Worm (Caenorhabditis elegans) whole organism, late embryonic: ENCODE results near the gene set-4.

Experiments used
- C08G9.2 ChIP-seq: sonication (generic microtip); optimal IDR thresholded peaks from 2 replicates; lab custom pipeline; 2016; ENCODE audit warnings: mild to moderate bottlenecking, missing genetic modification characterization, moderate library complexity, missing compliant biosample characterization
- C38D4.7 ChIP-seq: fragments of 200-800 bp; sonication (Bioruptor generic); optimal IDR thresholded peaks from 2 replicates; lab custom pipeline; 2018; ENCODE audit warnings: mild to moderate bottlenecking, missing genetic modification characterization, moderate library complexity, missing compliant biosample characterization
- F13H6.1 ChIP-seq: sonication (generic microtip); optimal IDR thresholded peaks from 2 replicates; lab custom pipeline; 2016; ENCODE audit warnings: missing genetic modification characterization, missing compliant biosample characterization
- T23F11.4 ChIP-seq: fragments of 200-800 bp; sonication (Bioruptor generic); optimal IDR thresholded peaks from 2 replicates; lab custom pipeline; 2018; ENCODE audit warnings: mild to moderate bottlenecking, missing genetic modification characterization, missing compliant biosample characterization
- Y22D7AL.16 ChIP-seq: sonication (generic microtip); optimal IDR thresholded peaks from 2 replicates; lab custom pipeline; 2016; ENCODE audit warnings: missing genetic modification characterization, missing compliant biosample characterization
- ama-1 ChIP-seq: fragments of 150-350 bp; optimal IDR thresholded peaks from 2 replicates; lab custom pipeline; 2014
- ceh-14 ChIP-seq: sonication (generic microtip); optimal IDR thresholded peaks from 2 replicates; lab custom pipeline; 2016; ENCODE audit warnings: missing genotype, missing genetic modification characterization, missing compliant biosample characterization
- ceh-18 ChIP-seq: sonication (generic microtip); optimal IDR thresholded peaks from 2 replicates; lab custom pipeline; 2016; ENCODE audit warnings: missing genetic modification characterization, missing compliant biosample characterization
- ceh-19 ChIP-seq: fragments of 200-800 bp; sonication (Bioruptor generic); optimal IDR thresholded peaks from 2 replicates; lab custom pipeline; 2018; ENCODE audit warnings: mild to moderate bottlenecking, missing genetic modification characterization, missing compliant biosample characterization
- ceh-2 ChIP-seq: sonication (generic microtip); optimal IDR thresholded peaks from 2 replicates; lab custom pipeline; 2016; ENCODE audit warnings: missing genotype, missing genetic modification characterization, missing compliant biosample characterization
- ceh-22 ChIP-seq: sonication (generic microtip); optimal IDR thresholded peaks from 2 replicates; lab custom pipeline; 2017; ENCODE audit warnings: missing biosample characterization, missing genetic modification characterization
- ceh-24 ChIP-seq: sonication (generic microtip); optimal IDR thresholded peaks from 2 replicates; lab custom pipeline; 2016; ENCODE audit warnings: mild to moderate bottlenecking, missing genetic modification characterization, missing compliant biosample characterization
- ceh-30 ChIP-seq: fragments of 150-350 bp; optimal IDR thresholded peaks from 2 replicates; lab custom pipeline; 2014; ENCODE audit warnings: missing biosample characterization, missing genetic modification characterization
- ceh-31 ChIP-seq: sonication (generic microtip); optimal IDR thresholded peaks from 2 replicates; lab custom pipeline; 2016; ENCODE audit warnings: missing genetic modification characterization, missing compliant biosample characterization
- ceh-34 ChIP-seq: sonication (generic microtip); optimal IDR thresholded peaks from 2 replicates; lab custom pipeline; 2016; ENCODE audit warnings: mild to moderate bottlenecking, missing genetic modification characterization, missing compliant biosample characterization
- ceh-6 ChIP-seq: fragments of 200-800 bp; sonication (Bioruptor generic); optimal IDR thresholded peaks from 2 replicates; lab custom pipeline; 2018; ENCODE audit warnings: mild to moderate bottlenecking, missing genetic modification characterization, missing compliant biosample characterization
- che-1 ChIP-seq: sonication (generic microtip); optimal IDR thresholded peaks from 2 replicates; lab custom pipeline; 2016; ENCODE audit warnings: mild to moderate bottlenecking, missing genetic modification characterization, missing compliant biosample characterization
- dmd-4 ChIP-seq: sonication (generic microtip); optimal IDR thresholded peaks from 2 replicates; lab custom pipeline; 2016; ENCODE audit warnings: borderline replicate concordance, missing genetic modification characterization, missing compliant biosample characterization
- elt-2 ChIP-seq: sonication (generic microtip); optimal IDR thresholded peaks from 2 replicates; lab custom pipeline; 2016; ENCODE audit warnings: missing genetic modification reagents, missing genetic modification characterization, missing compliant biosample characterization
- ets-4 ChIP-seq: sonication (generic microtip); optimal IDR thresholded peaks from 2 replicates; lab custom pipeline; 2016; ENCODE audit warnings: missing genetic modification characterization, missing compliant biosample characterization
- eyg-1 ChIP-seq: sonication (generic microtip); optimal IDR thresholded peaks from 2 replicates; lab custom pipeline; 2016; ENCODE audit warnings: missing genotype, missing genetic modification characterization, missing compliant biosample characterization
- fax-1 ChIP-seq: sonication (generic microtip); optimal IDR thresholded peaks from 2 replicates; lab custom pipeline; 2016; ENCODE audit warnings: missing genotype, missing genetic modification characterization, missing compliant biosample characterization
- fkh-10 ChIP-seq: fragments of 150-350 bp; optimal IDR thresholded peaks from 2 replicates; lab custom pipeline; 2014; ENCODE audit warnings: missing biosample characterization, missing genetic modification reagents, missing genetic modification characterization
- fkh-6 ChIP-seq: sonication (generic microtip); optimal IDR thresholded peaks from 2 replicates; lab custom pipeline; 2016; ENCODE audit warnings: missing genetic modification characterization, missing compliant biosample characterization
- gmeb-2 ChIP-seq: sonication (generic microtip); optimal IDR thresholded peaks from 2 replicates; lab custom pipeline; 2016; ENCODE audit warnings: missing genetic modification characterization, inconsistent platforms, missing compliant biosample characterization
- hlh-15 ChIP-seq: sonication (generic microtip); optimal IDR thresholded peaks from 2 replicates; lab custom pipeline; 2016; ENCODE audit warnings: missing genetic modification characterization, missing compliant biosample characterization
- hlh-30 ChIP-seq: sonication (generic microtip); optimal IDR thresholded peaks from 2 replicates; lab custom pipeline; 2017; ENCODE audit warnings: antibody characterized with exemption, missing genetic modification characterization, missing compliant biosample characterization; ENCODE audit not compliant: insufficient read depth
- hlh-6 ChIP-seq: sonication (generic microtip); optimal IDR thresholded peaks from 2 replicates; lab custom pipeline; 2016; ENCODE audit warnings: missing genotype, missing genetic modification characterization, missing compliant biosample characterization
- hlh-8 ChIP-seq: sonication (generic microtip); optimal IDR thresholded peaks from 2 replicates; lab custom pipeline; 2016; ENCODE audit warnings: missing genotype, missing genetic modification characterization, missing compliant biosample characterization
- lin-11 ChIP-seq: fragments of 200-800 bp; sonication (Bioruptor generic); optimal IDR thresholded peaks from 2 replicates; lab custom pipeline; 2018; ENCODE audit warnings: mild to moderate bottlenecking, missing genetic modification characterization, missing compliant biosample characterization
- madf-2 ChIP-seq: sonication (generic microtip); optimal IDR thresholded peaks from 2 replicates; lab custom pipeline; 2017; ENCODE audit warnings: missing genetic modification characterization, missing compliant biosample characterization
- nfya-1 ChIP-seq: sonication (generic microtip); optimal IDR thresholded peaks from 2 replicates; lab custom pipeline; 2017; ENCODE audit warnings: missing genetic modification characterization, mild to moderate bottlenecking, missing compliant biosample characterization, antibody characterized with exemption, moderate library complexity
- nhr-11 ChIP-seq: fragments of 150-350 bp; optimal IDR thresholded peaks from 2 replicates; lab custom pipeline; 2014; ENCODE audit warnings: missing biosample characterization, missing genetic modification characterization
- pag-3 ChIP-seq: sonication (generic microtip); optimal IDR thresholded peaks from 2 replicates; lab custom pipeline; 2016; ENCODE audit warnings: missing compliant biosample characterization, missing genetic modification characterization, borderline replicate concordance
- pat-9 ChIP-seq: fragments of 200-800 bp; sonication (Bioruptor generic); optimal IDR thresholded peaks from 2 replicates; lab custom pipeline; 2018; ENCODE audit warnings: mild to moderate bottlenecking, missing genetic modification characterization, moderate library complexity, missing compliant biosample characterization
- pax-1 ChIP-seq: fragments of 150-350 bp; optimal IDR thresholded peaks from 2 replicates; lab custom pipeline; 2014; ENCODE audit warnings: missing biosample characterization, missing genetic modification characterization
- pha-4 ChIP-seq: fragments of 150-350 bp; optimal IDR thresholded peaks from 2 replicates; lab custom pipeline; 2018; ENCODE audit warnings: missing biosample characterization, missing genetic modification reagents, missing genetic modification characterization
- pqm-1 ChIP-seq: sonication (generic microtip); optimal IDR thresholded peaks from 2 replicates; lab custom pipeline; 2016; ENCODE audit warnings: missing genetic modification characterization, missing compliant biosample characterization
- pros-1 ChIP-seq: fragments of 150-350 bp; optimal IDR thresholded peaks from 2 replicates; lab custom pipeline; 2014; ENCODE audit warnings: missing biosample characterization, missing genetic modification reagents, missing genetic modification characterization
- ref-2 ChIP-seq: sonication (generic microtip); optimal IDR thresholded peaks from 2 replicates; lab custom pipeline; 2016; ENCODE audit warnings: missing genetic modification characterization, missing compliant biosample characterization
- rnt-1 ChIP-seq: sonication (generic microtip); optimal IDR thresholded peaks from 2 replicates; lab custom pipeline; 2016; ENCODE audit warnings: missing genetic modification characterization, missing compliant biosample characterization
- sdc-2 ChIP-seq: sonication (generic microtip); optimal IDR thresholded peaks from 2 replicates; lab custom pipeline; 2016; ENCODE audit warnings: missing genotype, missing genetic modification characterization, missing compliant biosample characterization
- tbx-2 ChIP-seq: sonication (generic microtip); optimal IDR thresholded peaks from 2 replicates; lab custom pipeline; 2016; ENCODE audit warnings: missing genetic modification characterization, missing compliant biosample characterization
- tbx-7 ChIP-seq: sonication (generic microtip); optimal IDR thresholded peaks from 2 replicates; lab custom pipeline; 2016; ENCODE audit warnings: missing genotype, missing genetic modification characterization, missing compliant biosample characterization
- ttx-3 ChIP-seq: sonication (generic microtip); optimal IDR thresholded peaks from 2 replicates; lab custom pipeline; 2016; ENCODE audit warnings: missing genetic modification reagents, missing genetic modification characterization, missing compliant biosample characterization
- unc-42 ChIP-seq: sonication (generic microtip); optimal IDR thresholded peaks from 2 replicates; lab custom pipeline; 2016; ENCODE audit warnings: missing genotype, missing genetic modification characterization, missing compliant biosample characterization
- unc-55 ChIP-seq: sonication (generic microtip); optimal IDR thresholded peaks from 2 replicates; lab custom pipeline; 2017; ENCODE audit warnings: missing biosample characterization, missing genetic modification reagents, missing genetic modification characterization
- unc-86 ChIP-seq: sonication (generic microtip); optimal IDR thresholded peaks from 2 replicates; lab custom pipeline; 2016; ENCODE audit warnings: missing genetic modification characterization, missing compliant biosample characterization
- zip-5 ChIP-seq: sonication (generic microtip); optimal IDR thresholded peaks from 2 replicates; lab custom pipeline; 2016; ENCODE audit warnings: missing genetic modification characterization, missing compliant biosample characterization
- ztf-16 ChIP-seq: sonication (generic microtip); optimal IDR thresholded peaks from 2 replicates; lab custom pipeline; 2017; ENCODE audit warnings: missing genetic modification characterization, missing compliant biosample characterization

The set-4 gene

DNA sequence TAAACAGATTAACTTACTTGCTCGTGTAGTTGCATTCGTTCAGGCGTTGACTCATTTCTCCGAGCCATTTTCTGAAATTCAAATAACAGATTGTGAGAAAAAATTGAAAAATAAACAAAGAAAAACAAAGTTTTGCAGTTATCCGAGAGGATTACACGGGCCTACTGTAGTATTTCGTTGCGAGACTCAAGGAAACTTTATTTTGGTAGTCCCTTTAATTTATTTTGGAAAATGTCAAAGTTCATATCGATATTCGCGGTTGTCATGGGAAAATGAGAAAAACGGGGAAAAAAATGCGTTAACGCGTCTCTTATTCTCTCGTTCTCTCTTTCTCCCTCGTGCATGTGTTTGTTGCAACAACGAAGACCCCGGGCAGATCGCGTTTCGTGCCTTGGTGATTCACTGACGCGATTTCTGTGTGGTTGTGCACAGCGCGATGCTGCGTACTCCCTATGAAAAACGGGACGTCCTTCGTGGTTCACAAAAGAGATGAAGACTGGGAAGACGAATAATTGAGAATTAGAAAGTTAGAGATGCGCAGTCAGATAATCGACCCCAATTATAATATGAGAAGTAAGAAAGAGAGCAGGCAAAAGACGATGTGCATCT is at the start of gene set-4:
set-4 (minus strand) TSS at position 120 of the 609 bp plus-strand sequence.
- TF ChIP-seq ceh-19, result peak; percentile 42
- TF ChIP-seq hlh-6, result no peak
- peak; percentile 81 for TF ChIP-seq ceh-18 (tag; lab: Kevin White, UChicago)
- peak; percentile 24 for TF ChIP-seq che-1
- no peak for TF ChIP-seq pqm-1 (tag; lab: Kevin White, UChicago)
- peak; percentile 81 for TF ChIP-seq ceh-31 (tag; lab: Kevin White, UChicago)
- peak; percentile 39 for TF ChIP-seq fkh-10 (GFP tag; lab: Kevin White, UChicago)
- TF ChIP-seq nfya-1, result peak; percentile 92
- TF ChIP-seq ama-1 (lab: Kevin White, UChicago), result no peak
- TF ChIP-seq tbx-2 (tag; lab: Kevin White, UChicago), result peak; percentile 72
- TF ChIP-seq ceh-34 (tag; lab: Kevin White, UChicago), result peak; percentile 75
- TF ChIP-seq madf-2 (tag; lab: Kevin White, UChicago), result no peak
- no peak for TF ChIP-seq F13H6.1
- peak; percentile 46 for TF ChIP-seq ceh-14 (tag; lab: Kevin White, UChicago)
- peak; percentile 10 for TF ChIP-seq ets-4 (tag; lab: Kevin White, UChicago)
- TF ChIP-seq rnt-1 (tag; lab: Kevin White, UChicago), result peak; percentile 77
- TF ChIP-seq fax-1 (tag; lab: Kevin White, UChicago), result no peak
- no peak for TF ChIP-seq fkh-6 (tag; lab: Kevin White, UChicago)
- peak; percentile 37 for TF ChIP-seq sdc-2 (tag; lab: Kevin White, UChicago)
- no peak for TF ChIP-seq nhr-11 (tag; lab: Kevin White, UChicago)
- peak; percentile 30 for TF ChIP-seq ceh-2 (tag; lab: Kevin White, UChicago)
- TF ChIP-seq ttx-3 (tag; lab: Kevin White, UChicago), result peak; percentile 27
- peak; percentile 19 for TF ChIP-seq ztf-16 (tag; lab: Kevin White, UChicago)
- TF ChIP-seq C08G9.2 (tag; lab: Kevin White, UChicago), result peak; percentile 12
- TF ChIP-seq pat-9 (tag; lab: Kevin White, UChicago), result no peak
- peak; percentile 35 for TF ChIP-seq hlh-8 (tag; lab: Kevin White, UChicago)
- peak; percentile 7 for TF ChIP-seq dmd-4 (tag; lab: Kevin White, UChicago)
- TF ChIP-seq hlh-30 (tag; lab: Kevin White, UChicago), result peak; percentile 85
- peak; percentile 6 for TF ChIP-seq unc-55 (GFP tag; lab: Kevin White, UChicago)
- TF ChIP-seq pros-1, result peak; percentile 84
- TF ChIP-seq hlh-15 (tag; lab: Kevin White, UChicago), result no peak
- no peak for TF ChIP-seq ceh-6 (GFP tag; lab: Kevin White, UChicago)
- TF ChIP-seq ref-2, result peak; percentile 80
- TF ChIP-seq ceh-24 (tag; lab: Kevin White, UChicago), result no peak
- peak; percentile 74 for TF ChIP-seq unc-42
- no peak for TF ChIP-seq gmeb-2 (tag; lab: Kevin White, UChicago)
- no peak for TF ChIP-seq lin-11 (tag; lab: Kevin White, UChicago)
- TF ChIP-seq unc-86 (tag; lab: Kevin White, UChicago), result peak; percentile 67
- peak; percentile 53 for TF ChIP-seq elt-2 (tag; lab: Kevin White, UChicago)

DNA sequence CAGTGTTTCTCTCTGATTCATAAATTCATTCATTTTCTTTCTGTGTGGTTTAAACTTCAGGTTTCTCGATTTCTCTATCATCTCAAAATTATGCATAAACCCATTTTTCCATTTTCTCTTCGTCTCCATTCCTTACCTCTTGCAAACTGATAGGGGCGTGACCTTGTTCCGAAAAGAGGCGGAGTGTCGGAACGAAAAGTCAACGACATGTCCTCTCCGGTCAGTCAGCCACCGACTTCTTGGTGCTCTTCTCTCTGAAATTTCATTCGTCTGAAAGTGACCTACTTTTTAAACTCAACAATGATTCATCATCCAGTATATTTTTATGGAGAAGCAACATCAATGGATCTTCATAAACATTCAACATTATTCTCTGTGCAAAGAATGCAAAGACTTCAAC is 49.7 kb upstream of the set-4 start, which contains the start of gene F58F12.12:
F58F12.12 (plus strand) TSS at position 301 of the 400 bp plus-strand sequence.
- TF ChIP-seq che-1, result no peak
- TF ChIP-seq C08G9.2 (tag; lab: Kevin White, UChicago), result no peak
- no peak for TF ChIP-seq eyg-1 (tag; lab: Kevin White, UChicago)
- TF ChIP-seq Y22D7AL.16 (tag; lab: Kevin White, UChicago), result no peak
- no peak for TF ChIP-seq lin-11 (tag; lab: Kevin White, UChicago)
- no peak for TF ChIP-seq pag-3 (tag; lab: Kevin White, UChicago)
- no peak for TF ChIP-seq hlh-8 (tag; lab: Kevin White, UChicago)
- no peak for TF ChIP-seq ceh-14 (tag; lab: Kevin White, UChicago)
- TF ChIP-seq ztf-16 (tag; lab: Kevin White, UChicago), result no peak
- TF ChIP-seq ceh-34 (tag; lab: Kevin White, UChicago), result no peak
- TF ChIP-seq ttx-3 (tag; lab: Kevin White, UChicago), result no peak
- no peak for TF ChIP-seq pha-4
- TF ChIP-seq ceh-22 (tag; lab: Kevin White, UChicago), result no peak
- TF ChIP-seq ceh-30, result no peak
- TF ChIP-seq C38D4.7 (GFP tag; lab: Kevin White, UChicago), result no peak
- no peak for TF ChIP-seq zip-5 (tag; lab: Kevin White, UChicago)
- TF ChIP-seq tbx-7 (tag; lab: Kevin White, UChicago), result no peak
- no peak for TF ChIP-seq T23F11.4 (GFP tag; lab: Kevin White, UChicago)
- no peak for TF ChIP-seq pax-1
